Worm (Caenorhabditis elegans): ENCODE data around the gene srw-76.

DNA sequence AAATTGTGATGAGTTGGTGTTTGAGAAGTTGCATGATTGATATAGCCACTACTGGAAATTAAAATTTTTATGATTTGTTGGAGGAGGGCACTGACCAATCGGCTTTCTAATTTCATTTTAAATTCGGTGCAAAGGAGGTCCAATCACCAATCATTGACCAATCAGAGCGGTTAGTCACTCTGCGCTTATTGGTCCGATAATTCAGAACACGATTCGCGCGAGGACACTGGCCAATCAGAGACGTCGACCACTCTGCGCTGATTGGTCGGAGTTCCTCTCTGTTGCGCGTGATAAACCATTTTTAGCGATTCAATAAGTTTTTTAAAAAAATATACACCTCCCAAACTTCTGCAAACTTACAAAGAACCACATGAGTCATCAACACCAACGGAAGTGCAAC, 38.3 kb downstream of the srw-76 start:
- TF ChIP-seq ahr-1 (tag; optimal IDR thresholded peaks at IDR 0.05) (no peak), nfya-1 (tag; optimal IDR thresholded peaks at IDR 0.05) (peak; percentile 64), pag-3 (tag; optimal IDR thresholded peaks at IDR 0.05; ENCODE audit: borderline replicate concordance) (no peak), fkh-10 (GFP tag; optimal IDR thresholded peaks at IDR 0.05) (no peak), K09A11.1 (tag; optimal IDR thresholded peaks at IDR 0.05; ENCODE audit: insufficient read depth) (no peak), elt-2 (tag; optimal IDR thresholded peaks at IDR 0.05) (no peak)
